Worm (Caenorhabditis elegans): ENCODE results near the gene C04E6.5.

ce11 chrV:5883735-5884134, 18.2 kb upstream of the C04E6.5 start, which contains the start of gene C04E6.8:
- TF ChIP-seq nfya-1 (tag; optimal IDR thresholded peaks at IDR 0.05), result no peak
- no peak for TF ChIP-seq ama-1 (optimal IDR thresholded peaks at IDR 0.05)
- TF ChIP-seq unc-86 (tag; optimal IDR thresholded peaks at IDR 0.05), result no peak
- no peak for TF ChIP-seq pqm-1 (tag; optimal IDR thresholded peaks at IDR 0.05)
- TF ChIP-seq fax-1 (tag; optimal IDR thresholded peaks at IDR 0.05), result no peak
- no peak for TF ChIP-seq fkh-10 (GFP tag; optimal IDR thresholded peaks at IDR 0.05)
- TF ChIP-seq pag-3 (tag; optimal IDR thresholded peaks at IDR 0.05; ENCODE audit: borderline replicate concordance), result no peak
- TF ChIP-seq hlh-8 (tag; optimal IDR thresholded peaks at IDR 0.05), result no peak
- TF ChIP-seq dve-1 (tag; optimal IDR thresholded peaks at IDR 0.05), result no peak
- no peak for TF ChIP-seq pros-1 (tag; optimal IDR thresholded peaks at IDR 0.05)
- TF ChIP-seq lin-11 (tag; optimal IDR thresholded peaks at IDR 0.05), result no peak
- no peak for TF ChIP-seq pha-4 (tag; optimal IDR thresholded peaks at IDR 0.05)
- TF ChIP-seq elt-4 (tag; optimal IDR thresholded peaks at IDR 0.05), result no peak
